Worm (Caenorhabditis elegans): ENCODE results near the gene T21D12.11.

T21D12.11 gene

ce11 chrIV:275146-275545, 5.9 kb downstream of the T21D12.11 start:
- TF ChIP-seq php-3 (GFP tag; IDR thresholded peaks at IDR 0.05) (no peak), spr-1 (tag; optimal IDR thresholded peaks at IDR 0.05) (no peak), dve-1 (tag; optimal IDR thresholded peaks at IDR 0.05; ENCODE audit: insufficient read depth) (peak; percentile 48), nhr-77 (tag; optimal IDR thresholded peaks at IDR 0.05) (peak; percentile 57), F49E8.2 (tag; optimal IDR thresholded peaks at IDR 0.05; ENCODE audit: borderline replicate concordance) (no peak), lin-39 (tag; optimal IDR thresholded peaks at IDR 0.05) (no peak), tra-1 (GFP tag; IDR thresholded peaks at IDR 0.05) (no peak), R02D3.7 (tag; optimal IDR thresholded peaks at IDR 0.05) (no peak), arid-1 (GFP tag; conservative IDR thresholded peaks at IDR 0.05) (no peak), daf-19 (GFP tag; conservative IDR thresholded peaks at IDR 0.05) (no peak), pqm-1 (tag; optimal IDR thresholded peaks at IDR 0.05) (peak; percentile 54), spr-3 (GFP tag; optimal IDR thresholded peaks at IDR 0.05) (no peak), hlh-30 (tag; optimal IDR thresholded peaks at IDR 0.05; ENCODE audit: insufficient read depth) (no peak), ztf-7 (tag; optimal IDR thresholded peaks at IDR 0.05) (no peak), hlh-11 (tag; optimal IDR thresholded peaks at IDR 0.05) (peak; percentile 28), dmd-8 (GFP tag; IDR thresholded peaks at IDR 0.05) (no peak), T20F7.1 (GFP tag; optimal IDR thresholded peaks at IDR 0.05) (no peak), daf-16 (GFP tag; optimal IDR thresholded peaks at IDR 0.05) (no peak), daf-16 (tag; optimal IDR thresholded peaks at IDR 0.05) (peak; percentile 78), aly-2 (tag; optimal IDR thresholded peaks at IDR 0.05) (no peak), nhr-28 (tag; optimal IDR thresholded peaks at IDR 0.05) (peak; percentile 64)

DNA sequence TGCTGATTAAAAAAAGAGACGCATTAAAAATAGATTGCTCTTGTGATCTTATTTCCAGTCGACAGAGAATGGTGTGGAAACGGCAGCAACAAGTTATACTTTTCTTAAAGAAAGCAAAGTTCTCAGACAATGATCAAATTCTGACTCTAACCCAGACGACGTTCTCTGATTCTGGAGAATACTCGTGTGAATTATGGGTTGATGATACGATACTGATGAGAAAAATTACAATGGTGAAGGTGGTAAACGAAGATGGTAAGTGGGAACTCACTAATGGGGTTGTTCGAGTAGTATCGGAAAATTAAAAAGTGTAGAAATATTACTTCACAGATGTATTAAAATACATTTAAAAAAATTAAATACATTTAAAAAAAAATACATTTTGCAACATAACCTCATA, 9.1 kb downstream of the T21D12.11 start:
- TF ChIP-seq unc-62 (GFP tag; optimal IDR thresholded peaks at IDR 0.05 in 1 of 2): peak in 1 of 2 experiments; percentile 64
- TF ChIP-seq unc-62 (tag; optimal IDR thresholded peaks at IDR 0.05): no peak
- TF ChIP-seq ceh-82 (tag; optimal IDR thresholded peaks at IDR 0.05): no peak

- TF ChIP-seq set-16 (GFP tag; IDR thresholded peaks at IDR 0.05): peak; percentile 79
- TF ChIP-seq egl-43 (GFP tag; IDR thresholded peaks at IDR 0.05): 0 out of 2 replicates have a peak, but pooled peaks have one; percentile 48
- TF ChIP-seq dmd-8 (GFP tag; IDR thresholded peaks at IDR 0.05): 0 out of 2 replicates have a peak, but pooled peaks have one; percentile 40
These were observed 12.0 kb downstream of the T21D12.11 start for ce11 chrIV:281247-281646.

DNA sequence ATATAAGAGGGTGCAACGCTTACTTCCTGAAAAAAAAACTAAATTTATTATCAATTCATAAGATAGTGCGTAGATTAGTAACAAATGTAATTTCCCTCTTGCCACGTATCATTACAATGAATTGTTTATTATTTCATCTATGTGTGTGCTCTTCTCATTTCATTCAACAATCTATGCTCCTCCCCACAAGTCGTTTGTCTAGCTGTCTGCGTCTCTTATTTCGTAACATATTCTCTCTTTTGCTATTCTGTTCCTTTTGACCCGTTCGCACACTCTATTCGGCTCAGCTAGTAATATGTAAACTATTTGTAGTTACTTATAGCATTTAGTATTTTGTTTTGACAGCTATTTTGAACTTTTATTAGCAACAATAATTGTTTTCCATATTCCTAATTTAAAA, 12.8 kb downstream of the T21D12.11 start:
- no peak for TF ChIP-seq zfp-2 (tag; optimal IDR thresholded peaks at IDR 0.05)
- peak; percentile 93 for TF ChIP-seq aha-1 (tag)
- TF ChIP-seq ctbp-1 (GFP tag; IDR thresholded peaks at IDR 0.05): no peak
- no peak for TF ChIP-seq fkh-10 (GFP tag; optimal IDR thresholded peaks at IDR 0.05)
- no peak for TF ChIP-seq mxl-3 (GFP tag; optimal IDR thresholded peaks at IDR 0.05)
- TF ChIP-seq mep-1 (tag; optimal IDR thresholded peaks at IDR 0.05): no peak
- no peak for TF ChIP-seq nhr-42 (GFP tag; IDR thresholded peaks at IDR 0.05)
- TF ChIP-seq nhr-237 (tag; optimal IDR thresholded peaks at IDR 0.05): no peak
- TF ChIP-seq Y75B8A.6 (GFP tag; IDR thresholded peaks at IDR 0.05): no peak
- TF ChIP-seq ceh-32 (tag; optimal IDR thresholded peaks at IDR 0.05; ENCODE audit: poor library complexity): no peak
- TF ChIP-seq T26A8.4 (GFP tag; IDR thresholded peaks at IDR 0.05): no peak
- no peak for TF ChIP-seq hlh-11 (tag; optimal IDR thresholded peaks at IDR 0.05)
- TF ChIP-seq ZK546.5 (tag; optimal IDR thresholded peaks at IDR 0.05): no peak
- TF ChIP-seq lim-7 (GFP tag; IDR thresholded peaks at IDR 0.05): no peak
- TF ChIP-seq ceh-62 (tag; optimal IDR thresholded peaks at IDR 0.05): no peak
- TF ChIP-seq F10B5.3 (tag; optimal IDR thresholded peaks at IDR 0.05): no peak
- no peak for TF ChIP-seq lin-1 (GFP tag; IDR thresholded peaks at IDR 0.05)
- TF ChIP-seq nhr-41 (GFP tag; IDR thresholded peaks at IDR 0.05): no peak
- TF ChIP-seq Y48G9A.11 (GFP tag; IDR thresholded peaks at IDR 0.05): no peak
- TF ChIP-seq ceh-20 (GFP tag; IDR thresholded peaks at IDR 0.05): no peak
- peak; percentile 35 for TF ChIP-seq mes-2 (tag; optimal IDR thresholded peaks at IDR 0.05; ENCODE audit: poor library complexity, severe bottlenecking)
- TF ChIP-seq vab-7 (GFP tag; IDR thresholded peaks at IDR 0.05): no peak
- TF ChIP-seq daf-16 (GFP tag; optimal IDR thresholded peaks at IDR 0.05): no peak
- peak; percentile 67 for TF ChIP-seq daf-16 (tag; optimal IDR thresholded peaks at IDR 0.05)
- TF ChIP-seq hlh-30 (tag; optimal IDR thresholded peaks at IDR 0.05; ENCODE audit: insufficient read depth): no peak
- no peak for TF ChIP-seq nhr-77 (tag; optimal IDR thresholded peaks at IDR 0.05)
- no peak for TF ChIP-seq R02D3.7 (tag; optimal IDR thresholded peaks at IDR 0.05)
- no peak for TF ChIP-seq mdl-1 (tag; optimal IDR thresholded peaks at IDR 0.05)
